Fruit fly (Drosophila melanogaster) whole organism, embryonic: ENCODE measurements around the gene SerRS.

Experiments
- Adf1 ChIP-seq: fragments of 200-800 bp; sonication (Bioruptor generic); IDR thresholded peaks from 2 replicates; pipeline ENCODE4 v1.3.6; 2022; ENCODE audit warnings: missing biosample characterization, missing genetic modification characterization
- Aef1 ChIP-seq: fragments of 200-800 bp; sonication (Bioruptor generic); IDR thresholded peaks from 3 replicates; pipeline ENCODE4 v1.3.6; 2022; ENCODE audit warnings: missing biosample characterization, missing genetic modification characterization
- Bteb2 ChIP-seq: fragments of 200-800 bp; sonication (Bioruptor generic); optimal IDR thresholded peaks from 2 replicates; lab custom pipeline; 2016; ENCODE audit warnings: missing biosample characterization, missing genetic modification characterization
- CG10543 ChIP-seq: fragments of 200-800 bp; sonication (Bioruptor generic); optimal IDR thresholded peaks from 3 replicates; lab custom pipeline; 2017; ENCODE audit warnings: missing biosample characterization, mild to moderate bottlenecking, missing genetic modification characterization, moderate library complexity
- CG11398 ChIP-seq: fragments of 200-800 bp; sonication (Bioruptor generic); optimal IDR thresholded peaks from 2 replicates; lab custom pipeline; 2016; ENCODE audit warnings: missing biosample characterization, missing genetic modification characterization
- CG12071 ChIP-seq: fragments of 200-800 bp; sonication (Bioruptor generic); optimal IDR thresholded peaks from 3 replicates; lab custom pipeline; 2018; ENCODE audit warnings: missing biosample characterization, mild to moderate bottlenecking, missing genetic modification characterization
- CG12104 ChIP-seq: fragments of 200-800 bp; sonication (Bioruptor generic); optimal IDR thresholded peaks from 3 replicates; lab custom pipeline; 2016; ENCODE audit warnings: missing biosample characterization, missing genetic modification characterization
- CG1233 ChIP-seq: fragments of 200-800 bp; sonication (Bioruptor generic); optimal IDR thresholded peaks from 4 replicates; lab custom pipeline; 2018; ENCODE audit warnings: missing biosample characterization, mild to moderate bottlenecking, missing genetic modification characterization
- CG12769 ChIP-seq: fragments of 200-800 bp; sonication (Bioruptor generic); optimal IDR thresholded peaks from 2 replicates; lab custom pipeline; 2019; ENCODE audit warnings: missing biosample characterization, mild to moderate bottlenecking, missing genetic modification characterization, moderate library complexity
- CG13424 ChIP-seq: fragments of 200-800 bp; sonication (Bioruptor generic); optimal IDR thresholded peaks from 2 replicates; lab custom pipeline; 2019; ENCODE audit warnings: missing biosample characterization, mild to moderate bottlenecking, missing genetic modification characterization, moderate library complexity
- CG14014 ChIP-seq: fragments of 200-800 bp; sonication (Bioruptor generic); IDR thresholded peaks from 2 replicates; pipeline ENCODE4 v1.3.6; 2022; ENCODE audit warnings: missing biosample characterization, missing genetic modification characterization
- CG15479 ChIP-seq: fragments of 200-800 bp; sonication (Bioruptor generic); optimal IDR thresholded peaks from 3 replicates; lab custom pipeline; 2019; ENCODE audit warnings: missing biosample characterization, mild to moderate bottlenecking, missing genetic modification characterization, moderate library complexity
- CG15601 ChIP-seq: fragments of 200-800 bp; sonication (Bioruptor generic); optimal IDR thresholded peaks from 3 replicates; lab custom pipeline; 2019; ENCODE audit warnings: missing biosample characterization, mild to moderate bottlenecking, missing genetic modification characterization, moderate library complexity
- CG17328 ChIP-seq: fragments of 200-800 bp; sonication (Bioruptor generic); IDR thresholded peaks from 2 replicates; pipeline ENCODE4 v1.3.6; 2022; ENCODE audit warnings: missing biosample characterization, missing genetic modification characterization
- CG2116 ChIP-seq: fragments of 200-800 bp; sonication (Bioruptor generic); optimal IDR thresholded peaks from 3 replicates; lab custom pipeline; 2018; ENCODE audit warnings: missing biosample characterization, mild to moderate bottlenecking, missing genetic modification characterization
- CG30431 ChIP-seq: fragments of 200-800 bp; sonication (Bioruptor generic); optimal IDR thresholded peaks from 2 replicates; lab custom pipeline; 2017; ENCODE audit warnings: missing biosample characterization, missing genetic modification characterization
- CG32772 ChIP-seq: fragments of 200-800 bp; sonication (Bioruptor generic); IDR thresholded peaks from 2 replicates; pipeline ENCODE4 v1.3.6; 2022; ENCODE audit warnings: missing biosample characterization, missing genetic modification characterization
- CG33213 ChIP-seq: fragments of 200-800 bp; sonication (Bioruptor generic); optimal IDR thresholded peaks from 3 replicates; lab custom pipeline; 2016; ENCODE audit warnings: missing biosample characterization, missing genetic modification characterization
- CG3726 ChIP-seq: fragments of 200-800 bp; sonication (Bioruptor generic); IDR thresholded peaks from 3 replicates; pipeline ENCODE4, ENCODE4 v1.3.6; 2022; ENCODE audit warnings: missing biosample characterization, missing genetic modification characterization
- CG6175 ChIP-seq: fragments of 200-800 bp; sonication (Bioruptor generic); IDR thresholded peaks from 3 replicates; pipeline ENCODE4 v1.3.6; 2022; ENCODE audit warnings: missing biosample characterization, missing genetic modification characterization
- CG6765 ChIP-seq: fragments of 200-800 bp; sonication (Bioruptor generic); optimal IDR thresholded peaks from 3 replicates; lab custom pipeline; 2017; ENCODE audit warnings: missing biosample characterization, mild to moderate bottlenecking, missing genetic modification characterization
- CG6813 ChIP-seq: fragments of 200-800 bp; sonication (Bioruptor generic); optimal IDR thresholded peaks from 2 replicates; lab custom pipeline; 2017; ENCODE audit warnings: missing biosample characterization, missing genetic modification characterization, mild to moderate bottlenecking, moderate library complexity, missing genetic modification reagents
- CG7357 ChIP-seq: fragments of 200-800 bp; sonication (Bioruptor generic); IDR thresholded peaks from 3 replicates; pipeline ENCODE4 v1.3.6; 2022; ENCODE audit warnings: missing biosample characterization, missing genetic modification characterization
- CG8765 ChIP-seq: fragments of 200-800 bp; sonication (Bioruptor generic); IDR thresholded peaks from 2 replicates; pipeline ENCODE4 v1.3.6; 2022; ENCODE audit warnings: missing biosample characterization, missing genetic modification characterization
- CTCF ChIP-seq: fragments of 200-800 bp; sonication (Bioruptor generic); optimal IDR thresholded peaks from 2 replicates; lab custom pipeline; 2017; ENCODE audit warnings: missing biosample characterization, mild to moderate bottlenecking, missing genetic modification characterization, moderate library complexity
- CrebB ChIP-seq: fragments of 200-800 bp; sonication (Bioruptor generic); optimal IDR thresholded peaks from 3 replicates; lab custom pipeline; 2018; ENCODE audit warnings: missing biosample characterization, mild to moderate bottlenecking, missing genetic modification characterization
- ERR ChIP-seq: fragments of 200-800 bp; sonication (Bioruptor generic); optimal IDR thresholded peaks from 2 replicates; lab custom pipeline; 2016; ENCODE audit warnings: missing biosample characterization, missing genetic modification characterization
- Ets97D ChIP-seq: fragments of 200-800 bp; sonication (Bioruptor generic); optimal IDR thresholded peaks from 3 replicates; lab custom pipeline; 2016; ENCODE audit warnings: missing biosample characterization, missing genetic modification characterization
- Fer3 ChIP-seq: fragments of 200-800 bp; sonication (Bioruptor generic); optimal IDR thresholded peaks from 2 replicates; lab custom pipeline; 2018; ENCODE audit warnings: missing biosample characterization, mild to moderate bottlenecking, missing genetic modification characterization, moderate library complexity
- Gug ChIP-seq: fragments of 200-800 bp; sonication (Bioruptor generic); IDR thresholded peaks from 4 replicates; pipeline ENCODE4 v1.3.6; 2022; ENCODE audit warnings: missing biosample characterization, missing genetic modification characterization
- HLH3B ChIP-seq: fragments of 200-800 bp; sonication (Bioruptor generic); IDR thresholded peaks from 2 replicates; pipeline ENCODE4 v1.3.6; 2022; ENCODE audit warnings: missing biosample characterization, missing genetic modification characterization
- Jarid2 ChIP-seq: fragments of 200-800 bp; sonication (Bioruptor generic); optimal IDR thresholded peaks from 3 replicates; lab custom pipeline; 2017; ENCODE audit warnings: mild to moderate bottlenecking, missing biosample characterization, missing genetic modification reagents, missing genetic modification characterization
- Lhr ChIP-seq: fragments of 200-800 bp; sonication (Bioruptor generic); optimal IDR thresholded peaks from 3 replicates; lab custom pipeline; 2017; ENCODE audit warnings: mild to moderate bottlenecking, missing biosample characterization, missing genetic modification reagents, missing genetic modification characterization
- MESR4 ChIP-seq: fragments of 200-800 bp; sonication (Bioruptor generic); optimal IDR thresholded peaks from 2 replicates; lab custom pipeline; 2018; ENCODE audit warnings: missing biosample characterization, mild to moderate bottlenecking, missing genetic modification characterization, moderate library complexity
- Mrtf ChIP-seq: fragments of 200-800 bp; sonication (Bioruptor generic); IDR thresholded peaks from 3 replicates; pipeline ENCODE4 v1.3.6; 2022; ENCODE audit warnings: missing biosample characterization, missing genetic modification characterization
- Nf-YB ChIP-seq: fragments of 200-800 bp; sonication (Bioruptor generic); optimal IDR thresholded peaks from 3 replicates; lab custom pipeline; 2019; ENCODE audit warnings: missing biosample characterization, mild to moderate bottlenecking, missing genetic modification characterization, moderate library complexity
- Six4 ChIP-seq: fragments of 200-800 bp; sonication (Bioruptor generic); optimal IDR thresholded peaks from 2 replicates; lab custom pipeline; 2016; ENCODE audit warnings: missing biosample characterization, missing genetic modification characterization
- Taf1 ChIP-seq: fragments of 200-800 bp; sonication (Bioruptor generic); IDR thresholded peaks from 2 replicates; pipeline ENCODE4 v1.3.6; 2022; ENCODE audit warnings: missing biosample characterization, missing genetic modification characterization
- YL-1 ChIP-seq: fragments of 200-800 bp; sonication (Bioruptor generic); optimal IDR thresholded peaks from 3 replicates; lab custom pipeline; 2017; ENCODE audit warnings: missing biosample characterization, mild to moderate bottlenecking, missing genetic modification characterization
- az2 ChIP-seq: fragments of 200-800 bp; sonication (Bioruptor generic); optimal IDR thresholded peaks from 3 replicates; lab custom pipeline; 2016; ENCODE audit warnings: missing biosample characterization, missing genetic modification characterization
- cad ChIP-seq: fragments of >200 bp; optimal IDR thresholded peaks from 2 replicates; lab custom pipeline; 2017; ENCODE audit warnings: missing biosample characterization, missing genetic modification characterization
- dm ChIP-seq: fragments of 200-800 bp; sonication (Bioruptor generic); optimal IDR thresholded peaks from 3 replicates; lab custom pipeline; 2016; ENCODE audit warnings: missing biosample characterization, missing genetic modification characterization
- emc ChIP-seq: fragments of 200-800 bp; sonication (Bioruptor generic); optimal IDR thresholded peaks from 2 replicates; lab custom pipeline; 2016; ENCODE audit warnings: missing biosample characterization, missing genetic modification characterization
- en ChIP-seq: fragments of 200-800 bp; sonication (Bioruptor generic); optimal IDR thresholded peaks from 2 replicates; lab custom pipeline; 2016; ENCODE audit warnings: missing biosample characterization, missing genetic modification characterization
- eve ChIP-seq, 2 experiments: fragments of >200 bp; optimal IDR thresholded peaks; 2 replicates each; lab custom pipeline; 2017; ENCODE audit warnings: missing biosample characterization in 2 of 2, missing genetic modification characterization in 2 of 2
- gsb ChIP-seq: fragments of 200-800 bp; sonication (Bioruptor generic); IDR thresholded peaks from 2 replicates; pipeline ENCODE4 v1.3.6; 2022; ENCODE audit warnings: missing biosample characterization, missing genetic modification characterization
- kah ChIP-seq: fragments of 200-800 bp; sonication (Bioruptor generic); optimal IDR thresholded peaks from 2 replicates; lab custom pipeline; 2018; ENCODE audit warnings: missing biosample characterization, mild to moderate bottlenecking, missing genetic modification characterization
- lab ChIP-seq: fragments of 200-800 bp; sonication (Bioruptor generic); optimal IDR thresholded peaks from 3 replicates; lab custom pipeline; 2017; ENCODE audit warnings: missing biosample characterization, missing genetic modification characterization, mild to moderate bottlenecking, moderate library complexity, missing genetic modification reagents
- lilli ChIP-seq: fragments of 200-800 bp; sonication (Bioruptor generic); optimal IDR thresholded peaks from 3 replicates; lab custom pipeline; 2016; ENCODE audit warnings: missing biosample characterization, missing genetic modification characterization
- ranshi ChIP-seq: fragments of 200-800 bp; sonication (Bioruptor generic); IDR thresholded peaks from 2 replicates; pipeline ENCODE4 v1.3.6; 2022; ENCODE audit warnings: missing biosample characterization, missing genetic modification characterization
- schlank ChIP-seq: fragments of 200-800 bp; sonication (Bioruptor generic); optimal IDR thresholded peaks from 2 replicates; lab custom pipeline; 2018; ENCODE audit warnings: missing biosample characterization, mild to moderate bottlenecking, missing genetic modification characterization
- shn ChIP-seq: fragments of 200-800 bp; sonication (Bioruptor generic); optimal IDR thresholded peaks from 3 replicates; lab custom pipeline; 2016; ENCODE audit warnings: missing biosample characterization, missing genetic modification characterization
- sisA ChIP-seq: fragments of 200-800 bp; sonication (Bioruptor generic); IDR thresholded peaks from 2 replicates; pipeline ENCODE4 v1.3.6; 2022; ENCODE audit warnings: missing biosample characterization, missing genetic modification characterization

SerRS gene

dm6 chr2L:3056448-3056790, 19.2 kb upstream of the SerRS start, which contains the start of gene FASN1 (continued):
- TF ChIP-seq lilli (no peak), CG15601 (tag; lab: Kevin White, UChicago) (no peak), CG32772 (GFP tag; lab: Robert Waterston, UW) (no peak), CG30431 (no peak), Jarid2 (GFP tag; lab: Kevin White, UChicago) (peak; percentile 80), CG7357 (no peak), CTCF (GFP tag; lab: Kevin White, UChicago) (no peak), gsb (GFP tag; lab: Robert Waterston, UW) (no peak), az2 (GFP tag; lab: Kevin White, UChicago) (no peak), kah (GFP tag; lab: Kevin White, UChicago) (no peak), shn (GFP tag; lab: Kevin White, UChicago) (no peak), emc (GFP tag; lab: Kevin White, UChicago) (no peak), Mrtf (GFP tag; lab: Robert Waterston, UW) (no peak), Lhr (GFP tag; lab: Kevin White, UChicago) (no peak), CG6175 (GFP tag; lab: Robert Waterston, UW) (0 out of 3 replicates have a peak, but pooled peaks have one; percentile 25), lab (peak; percentile 26), CG10543 (GFP tag; lab: Kevin White, UChicago) (peak; percentile 69), schlank (tag; lab: Kevin White, UChicago) (no peak), MESR4 (no peak), YL-1 (GFP tag; lab: Kevin White, UChicago) (no peak), CG15479 (GFP tag; lab: Kevin White, UChicago) (no peak), CG3726 (GFP tag; lab: Robert Waterston, UW) (no peak), Aef1 (no peak), dm (GFP tag; lab: Kevin White, UChicago) (no peak), Nf-YB (no peak), ERR (GFP tag; lab: Kevin White, UChicago) (no peak), Adf1 (peak; percentile 37; the same call in 1 of the 2 replicates), Ets97D (no peak), CG33213 (GFP tag; lab: Kevin White, UChicago) (no peak), CG13424 (tag; lab: Kevin White, UChicago) (no peak), ranshi (GFP tag; lab: Robert Waterston, UW) (0 out of 2 replicates have a peak, but pooled peaks have one; percentile 50), CG8765 (GFP tag; lab: Robert Waterston, UW) (no peak), sisA (GFP tag; lab: Robert Waterston, UW) (no peak), eve (GFP tag; optimal IDR thresholded peaks at IDR 0.05; lab: Kevin White, UChicago) (no peak), CG12769 (no peak), Fer3 (tag; lab: Kevin White, UChicago) (no peak), CG12104 (no peak), HLH3B (GFP tag; lab: Robert Waterston, UW) (no peak), CG6765 (GFP tag; lab: Kevin White, UChicago) (no peak), Taf1 (GFP tag; lab: Robert Waterston, UW) (no peak), Six4 (GFP tag; lab: Kevin White, UChicago) (no peak), cad (GFP tag; lab: Kevin White, UChicago) (no peak), CG1233 (GFP tag; lab: Kevin White, UChicago) (no peak), CrebB (tag; lab: Kevin White, UChicago) (no peak), CG2116 (no peak), Gug (GFP tag; lab: Robert Waterston, UW) (peak; percentile 70; the same call in 2 of the 4 replicates), CG14014 (GFP tag; lab: Robert Waterston, UW) (no peak; the same call in 1 of the 2 replicates), CG11398 (GFP tag; lab: Kevin White, UChicago) (peak; percentile 27), CG12071 (GFP tag; lab: Kevin White, UChicago) (peak; percentile 65), CG17328 (no peak), Bteb2 (no peak), en (GFP tag; lab: Kevin White, UChicago) (no peak), CG6813 (GFP tag; lab: Kevin White, UChicago) (peak; percentile 46)
